Fruit fly (Drosophila melanogaster): Measurements from ENCODE around the gene cactin.

DNA sequence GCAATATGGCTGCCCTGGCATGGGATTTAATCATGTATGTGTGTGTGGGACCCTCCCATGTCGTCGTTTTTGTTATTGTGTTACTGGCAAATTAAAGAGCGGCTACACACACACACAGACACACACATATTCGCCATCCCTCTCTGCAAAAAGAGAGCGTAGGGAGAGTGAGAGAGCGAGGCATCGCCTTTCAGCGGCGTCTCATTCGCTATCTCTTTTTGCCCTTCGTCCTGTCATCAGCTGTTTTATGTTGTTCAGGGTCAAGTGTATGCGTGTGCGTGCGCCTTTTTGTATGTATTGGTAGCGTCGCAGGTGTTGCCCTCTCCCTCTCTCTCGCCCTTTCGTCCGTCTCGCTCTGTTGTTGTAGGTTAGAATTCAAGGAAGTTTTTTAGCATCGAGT lies 13.0 kb downstream of the cactin start:
- TF ChIP-seq EcR (GFP tag; optimal IDR thresholded peaks at IDR 0.05) (no peak), pan (optimal IDR thresholded peaks at IDR 0.05) (no peak), psq (optimal IDR thresholded peaks at IDR 0.05) (no peak), Dll (optimal IDR thresholded peaks at IDR 0.05) (no peak), CG8478 (optimal IDR thresholded peaks at IDR 0.05) (no peak), usp (GFP tag; optimal IDR thresholded peaks at IDR 0.05) (no peak)

All from whole organism.